Fruit fly (Drosophila melanogaster): ENCODE data around the gene nero.

The nero gene

dm6 chr3R:31744044-31744652, 3.2 kb downstream of the nero start, which contains the start of gene CG1896 (continued):
- TF ChIP-seq HLH54F (GFP tag; optimal IDR thresholded peaks at IDR 0.05): no peak
- TF ChIP-seq Ssrp (tag; optimal IDR thresholded peaks at IDR 0.05): peak; percentile 23
- no peak for TF ChIP-seq ham (GFP tag; IDR thresholded peaks at IDR 0.05)
- TF ChIP-seq nerfin-1 (tag; optimal IDR thresholded peaks at IDR 0.05): peak; percentile 21
- no peak for TF ChIP-seq mld (GFP tag; IDR thresholded peaks at IDR 0.05; ENCODE audit: partially characterized antibody)
- no peak for TF ChIP-seq nau (GFP tag; optimal IDR thresholded peaks at IDR 0.05)
- no peak for TF ChIP-seq lab (GFP tag; optimal IDR thresholded peaks at IDR 0.05)
- TF ChIP-seq CG11560 (tag; IDR thresholded peaks at IDR 0.05): no peak
- no peak for TF ChIP-seq aop (GFP tag; IDR thresholded peaks at IDR 0.05)
- TF ChIP-seq gce (GFP tag; IDR thresholded peaks at IDR 0.05): 0 out of 3 replicates have a peak, but pooled peaks have one; percentile 21
- TF ChIP-seq CG14965 (GFP tag; optimal IDR thresholded peaks at IDR 0.05; ENCODE audit: borderline replicate concordance): no peak
- TF ChIP-seq CG15479 (GFP tag; optimal IDR thresholded peaks at IDR 0.05): no peak
- no peak for TF ChIP-seq Blimp-1 (GFP tag; optimal IDR thresholded peaks at IDR 0.05)
- TF ChIP-seq slbo (GFP tag; IDR thresholded peaks at IDR 0.05): peak; percentile 57; the same call in 1 of the 2 replicates
- peak; percentile 2 for TF ChIP-seq Deaf1 (tag; optimal IDR thresholded peaks at IDR 0.05)
- no peak for TF ChIP-seq CG8765 (GFP tag; IDR thresholded peaks at IDR 0.05)
- no peak for TF ChIP-seq CG1832 (GFP tag; optimal IDR thresholded peaks at IDR 0.05)
- no peak for TF ChIP-seq Hand (GFP tag; optimal IDR thresholded peaks at IDR 0.05)
- TF ChIP-seq CoRest (tag; optimal IDR thresholded peaks at IDR 0.05): peak; percentile 45
- TF ChIP-seq CG7786 (GFP tag; optimal IDR thresholded peaks at IDR 0.05): no peak
- TF ChIP-seq CG3407 (GFP tag; optimal IDR thresholded peaks at IDR 0.05): peak; percentile 22
- TF ChIP-seq hbn (GFP tag; IDR thresholded peaks at IDR 0.05; ENCODE audit: partially characterized antibody): no peak
- no peak for TF ChIP-seq Neu2 (GFP tag; optimal IDR thresholded peaks at IDR 0.05; ENCODE audit: borderline replicate concordance)
- TF ChIP-seq CG1024 (GFP tag; IDR thresholded peaks at IDR 0.05): 0 out of 2 replicates have a peak, but pooled peaks have one; percentile 29
- TF ChIP-seq CG4820 (GFP tag; optimal IDR thresholded peaks at IDR 0.05): peak; percentile 5
- TF ChIP-seq dmrt99B (tag; optimal IDR thresholded peaks at IDR 0.05): peak; percentile 44
- TF ChIP-seq CG11504 (tag; optimal IDR thresholded peaks at IDR 0.05): no peak
- peak; percentile 72 for TF ChIP-seq Med (GFP tag)
- TF ChIP-seq CG12155 (GFP tag; optimal IDR thresholded peaks at IDR 0.05): peak; percentile 38
- TF ChIP-seq CG12769 (tag; optimal IDR thresholded peaks at IDR 0.05): no peak
- TF ChIP-seq CG1529 (GFP tag; optimal IDR thresholded peaks at IDR 0.05): no peak
- TF ChIP-seq CG9727 (GFP tag; optimal IDR thresholded peaks at IDR 0.05): peak; percentile 55
- TF ChIP-seq TFAM (GFP tag; optimal IDR thresholded peaks at IDR 0.05): no peak
- TF ChIP-seq vfl (GFP tag; optimal IDR thresholded peaks at IDR 0.05): no peak
- TF ChIP-seq CG8359 (GFP tag; optimal IDR thresholded peaks at IDR 0.05; ENCODE audit: borderline replicate concordance): no peak
- peak; percentile 10 for TF ChIP-seq CG7556 (GFP tag; optimal IDR thresholded peaks at IDR 0.05)
- peak; percentile 68 for TF ChIP-seq lbe (GFP tag; optimal IDR thresholded peaks at IDR 0.05)
- no peak for TF ChIP-seq her (GFP tag; optimal IDR thresholded peaks at IDR 0.05)
- TF ChIP-seq CG10565 (GFP tag; optimal IDR thresholded peaks at IDR 0.05): no peak
- no peak for TF ChIP-seq disco-r (GFP tag; optimal IDR thresholded peaks at IDR 0.05)
- peak; percentile 77 for TF ChIP-seq sens (GFP tag)
- peak; percentile 11 for TF ChIP-seq cwo (GFP tag; optimal IDR thresholded peaks at IDR 0.05)
- peak; percentile 45 for TF ChIP-seq Meics (GFP tag; optimal IDR thresholded peaks at IDR 0.05)
- no peak for TF ChIP-seq dm (GFP tag; optimal IDR thresholded peaks at IDR 0.05)
- 0 out of 2 replicates have a peak, but pooled peaks have one; percentile 16 for TF ChIP-seq onecut (GFP tag; IDR thresholded peaks at IDR 0.05)
- TF ChIP-seq CG2129 (GFP tag; IDR thresholded peaks at IDR 0.05; ENCODE audit: partially characterized antibody): no peak
- TF ChIP-seq pita (GFP tag; optimal IDR thresholded peaks at IDR 0.05): no peak
- no peak for TF ChIP-seq Bgb (GFP tag; IDR thresholded peaks at IDR 0.05; ENCODE audit: partially characterized antibody)
- no peak for TF ChIP-seq sqz (GFP tag; optimal IDR thresholded peaks at IDR 0.05)
